Worm (Caenorhabditis elegans): ENCODE data around the gene str-247.

str-247 gene

ce11 chrV:3981680-3982079, 27.8 kb downstream of the str-247 start, which contains the start of gene nlp-30:
Gene nlp-30 (plus strand): TSS chrV:3981980.
- TF ChIP-seq che-1 (tag; optimal IDR thresholded peaks at IDR 0.05) (no peak), pat-9 (tag; optimal IDR thresholded peaks at IDR 0.05) (no peak), ets-4 (tag; optimal IDR thresholded peaks at IDR 0.05) (no peak), zip-5 (tag; optimal IDR thresholded peaks at IDR 0.05) (no peak), ceh-45 (GFP tag; IDR thresholded peaks at IDR 0.05) (no peak), unc-42 (tag; optimal IDR thresholded peaks at IDR 0.05) (no peak), ceh-22 (tag; optimal IDR thresholded peaks at IDR 0.05) (no peak), fax-1 (tag; optimal IDR thresholded peaks at IDR 0.05) (no peak), ceh-6 (GFP tag; optimal IDR thresholded peaks at IDR 0.05) (no peak), K02D7.2 (tag; optimal IDR thresholded peaks at IDR 0.05) (no peak), unc-55 (GFP tag; optimal IDR thresholded peaks at IDR 0.05) (no peak), ama-1 (optimal IDR thresholded peaks at IDR 0.05) (no peak), ztf-16 (tag; optimal IDR thresholded peaks at IDR 0.05) (no peak), pax-1 (tag; optimal IDR thresholded peaks at IDR 0.05) (no peak), sdc-2 (tag; optimal IDR thresholded peaks at IDR 0.05) (no peak), lim-6 (tag; optimal IDR thresholded peaks at IDR 0.05) (no peak), npax-4 (tag; optimal IDR thresholded peaks at IDR 0.05) (no peak), hlh-15 (tag; optimal IDR thresholded peaks at IDR 0.05) (no peak), T23F11.4 (GFP tag; optimal IDR thresholded peaks at IDR 0.05) (no peak), nfya-1 (tag; optimal IDR thresholded peaks at IDR 0.05) (no peak)

ce11 chrV:3984178-3984577, 30.3 kb downstream of the str-247 start, which contains the start of gene nlp-29:
Gene nlp-29 (plus strand): TSS chrV:3984425.
- TF ChIP-seq unc-42 (tag; optimal IDR thresholded peaks at IDR 0.05) (no peak), dve-1 (tag; optimal IDR thresholded peaks at IDR 0.05) (peak; percentile 12), unc-3 (GFP tag; conservative IDR thresholded peaks at IDR 0.05) (no peak), unc-3 (tag; optimal IDR thresholded peaks at IDR 0.05) (no peak), pqm-1 (tag; optimal IDR thresholded peaks at IDR 0.05) (no peak), nhr-232 (tag; optimal IDR thresholded peaks at IDR 0.05) (no peak)

ce11 chrV:3985104-3985503, 31.3 kb downstream of the str-247 start:
- TF ChIP-seq ceh-19 (GFP tag; optimal IDR thresholded peaks at IDR 0.05), result no peak
- no peak for TF ChIP-seq unc-55 (GFP tag; optimal IDR thresholded peaks at IDR 0.05)
- TF ChIP-seq elt-2 (tag; optimal IDR thresholded peaks at IDR 0.05), result no peak
- no peak for TF ChIP-seq hlh-8 (tag; optimal IDR thresholded peaks at IDR 0.05)
- no peak for TF ChIP-seq unc-3 (GFP tag; conservative IDR thresholded peaks at IDR 0.05)
- TF ChIP-seq unc-3 (tag; optimal IDR thresholded peaks at IDR 0.05), result no peak
- no peak for TF ChIP-seq sox-4 (tag; optimal IDR thresholded peaks at IDR 0.05)
- TF ChIP-seq lin-11 (tag; optimal IDR thresholded peaks at IDR 0.05), result no peak
- no peak for TF ChIP-seq fkh-6 (tag; optimal IDR thresholded peaks at IDR 0.05)
- no peak for TF ChIP-seq pax-1 (tag; optimal IDR thresholded peaks at IDR 0.05)
- no peak for TF ChIP-seq eyg-1 (tag; optimal IDR thresholded peaks at IDR 0.05)
- TF ChIP-seq hlh-13 (GFP tag; optimal IDR thresholded peaks at IDR 0.05), result no peak

- TF ChIP-seq tbx-7 (tag; optimal IDR thresholded peaks at IDR 0.05), result no peak
Observed at ce11 chrV:3987616-3988015, 33.8 kb downstream of the str-247 start, which contains the start of gene nlp-28. Gene nlp-28 (plus strand): TSS chrV:3987900.

ce11 chrV:3989070-3989469, 35.2 kb downstream of the str-247 start, which contains the start of gene nlp-27:
Gene nlp-27 (plus strand): TSS chrV:3989378.
- TF ChIP-seq madf-2 (tag; optimal IDR thresholded peaks at IDR 0.05) (no peak), elt-4 (tag; optimal IDR thresholded peaks at IDR 0.05) (no peak), syd-9 (tag; optimal IDR thresholded peaks at IDR 0.05) (no peak), pax-1 (tag; optimal IDR thresholded peaks at IDR 0.05) (no peak), pag-3 (tag; optimal IDR thresholded peaks at IDR 0.05; ENCODE audit: borderline replicate concordance) (no peak), Y22D7AL.16 (tag; optimal IDR thresholded peaks at IDR 0.05) (no peak), unc-86 (tag; optimal IDR thresholded peaks at IDR 0.05) (no peak), ets-4 (tag; optimal IDR thresholded peaks at IDR 0.05) (no peak), hlh-8 (tag; optimal IDR thresholded peaks at IDR 0.05) (no peak), C38D4.7 (GFP tag; optimal IDR thresholded peaks at IDR 0.05) (no peak)

Measured in whole organism, late embryonic.